Worm (Caenorhabditis elegans): ENCODE measurements around the gene cup-4.

- TF ChIP-seq grh-1 (GFP tag; IDR thresholded peaks at IDR 0.05) (no peak), pqm-1 (tag; optimal IDR thresholded peaks at IDR 0.05) (no peak), nhr-11 (tag; optimal IDR thresholded peaks at IDR 0.05) (no peak), snpc-4 (tag; optimal IDR thresholded peaks at IDR 0.05) (no peak), lin-13 (GFP tag; optimal IDR thresholded peaks at IDR 0.05) (no peak), ceh-8 (GFP tag; optimal IDR thresholded peaks at IDR 0.05) (no peak), unc-62 (GFP tag; optimal IDR thresholded peaks at IDR 0.05) (no peak), skn-1 (tag; optimal IDR thresholded peaks at IDR 0.05) (no peak)
These were observed 22.8 kb upstream of the cup-4 start, which contains the start of gene ZK652.8 for ce11 chrIII:7843536-7843935.

Measured in whole organism, L1 larva.